Worm (Caenorhabditis elegans): ENCODE results near the gene F56D6.11.

DNA sequence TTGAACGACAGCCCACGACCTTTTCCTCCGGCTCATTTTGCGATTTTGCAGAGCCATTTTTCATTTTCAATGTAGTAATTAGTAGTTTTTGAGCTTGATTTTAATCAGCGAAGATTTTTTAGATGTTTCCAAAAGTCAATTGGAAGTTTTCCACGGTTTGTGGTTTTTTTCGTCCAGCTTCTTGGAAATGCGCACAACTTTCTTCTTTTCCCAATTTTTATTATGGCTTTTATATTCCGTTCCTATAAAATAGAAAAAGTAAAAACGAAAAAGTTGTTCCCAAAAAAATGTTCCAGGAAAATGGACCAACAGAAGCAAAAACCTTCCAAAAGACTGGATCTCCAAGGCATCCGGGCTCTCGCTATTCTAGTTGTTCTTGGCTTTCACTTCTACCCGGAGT lies 20.9 kb downstream of the F56D6.11 start, which contains the start of gene oac-22:
- TF ChIP-seq zag-1 (tag; optimal IDR thresholded peaks at IDR 0.05) (no peak), elt-1 (tag; optimal IDR thresholded peaks at IDR 0.05) (no peak), ztf-11 (tag; optimal IDR thresholded peaks at IDR 0.05) (no peak), nhr-28 (tag; optimal IDR thresholded peaks at IDR 0.05) (no peak), nhr-11 (tag; optimal IDR thresholded peaks at IDR 0.05) (no peak), ama-1 (optimal IDR thresholded peaks at IDR 0.05) (no peak), pha-4 (tag; optimal IDR thresholded peaks at IDR 0.05) (no peak), nhr-77 (tag; optimal IDR thresholded peaks at IDR 0.05) (no peak)
